Fruit fly (Drosophila melanogaster) whole organism, pupa: ENCODE results near the gene CG9515.

Experiments
- CG10348 ChIP-seq: fragments of 200-800 bp; sonication (Bioruptor generic); IDR thresholded peaks from 2 replicates; pipeline ENCODE4 v1.3.6; 2022; ENCODE audit warnings: missing biosample characterization, missing genetic modification characterization
- CG12605 ChIP-seq: fragments of 200-800 bp; sonication (Bioruptor generic); IDR thresholded peaks from 2 replicates; pipeline ENCODE4 v1.3.6; 2022; ENCODE audit warnings: missing biosample characterization, missing genetic modification characterization
- CG13204 ChIP-seq: fragments of 200-800 bp; sonication (Bioruptor generic); optimal IDR thresholded peaks from 2 replicates; lab custom pipeline; 2018; ENCODE audit warnings: missing biosample characterization, mild to moderate bottlenecking, missing genetic modification characterization, moderate library complexity
- CG14655 ChIP-seq: fragments of 200-800 bp; sonication (Bioruptor generic); optimal IDR thresholded peaks from 3 replicates; lab custom pipeline; 2017; ENCODE audit warnings: mild to moderate bottlenecking, missing biosample characterization, missing genetic modification reagents, missing genetic modification characterization
- CG15710 ChIP-seq: fragments of 200-800 bp; sonication (Bioruptor generic); optimal IDR thresholded peaks from 2 replicates; lab custom pipeline; 2018; ENCODE audit warnings: missing biosample characterization, mild to moderate bottlenecking, missing genetic modification characterization, moderate library complexity
- CG17806 ChIP-seq: fragments of 200-800 bp; sonication (Bioruptor generic); optimal IDR thresholded peaks from 2 replicates; lab custom pipeline; 2018; ENCODE audit warnings: missing biosample characterization, mild to moderate bottlenecking, missing genetic modification characterization, moderate library complexity
- CG32121 ChIP-seq: fragments of 200-800 bp; sonication (Bioruptor generic); IDR thresholded peaks from 2 replicates; pipeline ENCODE4 v1.3.6; 2022; ENCODE audit warnings: missing biosample characterization, missing genetic modification characterization
- CG34367 ChIP-seq: fragments of 200-800 bp; sonication (Bioruptor generic); optimal IDR thresholded peaks from 2 replicates; lab custom pipeline; 2018; ENCODE audit warnings: missing biosample characterization, mild to moderate bottlenecking, missing genetic modification characterization
- CG4496 ChIP-seq: fragments of 200-800 bp; sonication (Bioruptor generic); IDR thresholded peaks from 3 replicates; pipeline ENCODE4 v1.3.6; 2022; ENCODE audit warnings: missing biosample characterization, missing genetic modification characterization
- CG8159 ChIP-seq: fragments of 200-800 bp; sonication (Bioruptor generic); optimal IDR thresholded peaks from 3 replicates; lab custom pipeline; 2018; ENCODE audit warnings: missing biosample characterization, mild to moderate bottlenecking, missing genetic modification characterization, moderate library complexity
- CG8301 ChIP-seq: fragments of 200-800 bp; sonication (Bioruptor generic); optimal IDR thresholded peaks from 2 replicates; lab custom pipeline; 2018; ENCODE audit warnings: missing biosample characterization, mild to moderate bottlenecking, missing genetic modification characterization
- CG9948 ChIP-seq: fragments of 200-800 bp; sonication (Bioruptor generic); optimal IDR thresholded peaks from 2 replicates; lab custom pipeline; 2018; ENCODE audit warnings: missing biosample characterization, mild to moderate bottlenecking, missing genetic modification characterization, moderate library complexity
- D1 ChIP-seq: fragments of 200-800 bp; sonication (Bioruptor generic); optimal IDR thresholded peaks from 2 replicates; lab custom pipeline; 2018; ENCODE audit warnings: missing biosample characterization, mild to moderate bottlenecking, missing genetic modification characterization, moderate library complexity
- EcR ChIP-seq: fragments of 200-800 bp; sonication (Bioruptor generic); optimal IDR thresholded peaks from 3 replicates; lab custom pipeline; 2019; ENCODE audit warnings: missing biosample characterization, missing genetic modification characterization, mild to moderate bottlenecking, moderate library complexity, missing genetic modification reagents
- Ets98B ChIP-seq: fragments of 200-800 bp; sonication (Bioruptor generic); IDR thresholded peaks from 2 replicates; pipeline ENCODE4 v1.3.6; 2022; ENCODE audit warnings: missing biosample characterization, missing genetic modification characterization
- Pif1A ChIP-seq: fragments of 200-800 bp; sonication (Bioruptor generic); optimal IDR thresholded peaks from 3 replicates; lab custom pipeline; 2016; ENCODE audit warnings: missing biosample characterization, missing genetic modification characterization
- Pif1B ChIP-seq: fragments of 200-800 bp; sonication (Bioruptor generic); optimal IDR thresholded peaks from 3 replicates; lab custom pipeline; 2016; ENCODE audit warnings: missing biosample characterization, missing genetic modification characterization
- Snoo ChIP-seq: fragments of 200-800 bp; sonication (Bioruptor generic); optimal IDR thresholded peaks from 3 replicates; lab custom pipeline; 2017; ENCODE audit warnings: missing biosample characterization, mild to moderate bottlenecking, missing genetic modification characterization, inconsistent platforms
- fd96Ca ChIP-seq: fragments of 200-800 bp; sonication (Bioruptor generic); IDR thresholded peaks from 3 replicates; pipeline ENCODE4 v1.3.6; 2022; ENCODE audit warnings: missing biosample characterization, missing genetic modification characterization
- gl ChIP-seq: fragments of 200-800 bp; sonication (Bioruptor generic); optimal IDR thresholded peaks from 2 replicates; lab custom pipeline; 2018; ENCODE audit warnings: missing biosample characterization, mild to moderate bottlenecking, missing genetic modification characterization
- rn ChIP-seq: fragments of 200-800 bp; sonication (Bioruptor generic); IDR thresholded peaks from 2 replicates; pipeline ENCODE4 v1.3.6; 2022; ENCODE audit warnings: missing biosample characterization, missing genetic modification characterization

Gene CG9515

DNA sequence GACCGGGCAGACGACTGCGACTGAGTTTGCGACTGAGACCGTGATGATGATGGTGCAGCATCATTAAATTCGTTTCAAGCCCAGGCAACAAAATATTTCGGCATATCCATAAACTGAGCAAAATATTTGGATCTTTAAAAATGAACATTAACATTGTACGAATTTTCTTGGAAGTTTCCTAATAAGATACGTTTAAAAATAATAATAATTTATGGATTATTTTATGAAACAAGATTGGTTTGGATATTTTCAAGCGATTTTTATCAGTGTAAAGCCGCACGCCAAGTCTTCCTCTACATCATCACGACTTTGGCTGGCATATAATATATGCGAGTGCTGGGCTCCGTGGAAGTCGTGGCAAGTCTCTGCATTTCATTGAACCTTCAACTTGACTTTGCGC lies 22.8 kb downstream of the CG9515 start:
- TF ChIP-seq CG32121 (GFP tag; lab: Robert Waterston, UW) (peak; percentile 62; the same call in 1 of the 2 replicates), CG4496 (GFP tag; lab: Robert Waterston, UW) (peak; percentile 75), CG13204 (peak; percentile 33), CG34367 (tag; lab: Kevin White, UChicago) (peak; percentile 78), CG9948 (tag; lab: Kevin White, UChicago) (peak; percentile 83), Pif1B (GFP tag; lab: Kevin White, UChicago) (peak; percentile 84), CG12605 (peak; percentile 60), D1 (tag; lab: Kevin White, UChicago) (peak; percentile 41), Pif1A (peak; percentile 33), Ets98B (GFP tag; lab: Robert Waterston, UW) (peak; percentile 68), CG14655 (peak; percentile 75), CG15710 (tag; lab: Kevin White, UChicago) (peak; percentile 76), CG8301 (tag; lab: Kevin White, UChicago) (peak; percentile 78), CG17806 (tag; lab: Kevin White, UChicago) (peak; percentile 83), gl (peak; percentile 63), EcR (GFP tag; lab: Kevin White, UChicago) (peak; percentile 51), CG8159 (tag; lab: Kevin White, UChicago) (peak; percentile 82), rn (GFP tag; lab: Robert Waterston, UW) (peak; percentile 45; the same call in 1 of the 2 replicates), Snoo (tag; lab: Kevin White, UChicago) (no peak), CG10348 (no peak), fd96Ca (0 out of 3 replicates have a peak, but pooled peaks have one; percentile 34)

- peak; percentile 69 for TF ChIP-seq CG34367 (tag; lab: Kevin White, UChicago)
- TF ChIP-seq D1 (tag; lab: Kevin White, UChicago), result peak; percentile 55
- TF ChIP-seq CG14655, result peak; percentile 81
- TF ChIP-seq EcR (GFP tag; lab: Kevin White, UChicago), result no peak
- TF ChIP-seq CG9948 (tag; lab: Kevin White, UChicago), result peak; percentile 71
- no peak for TF ChIP-seq CG13204
- TF ChIP-seq Pif1B (GFP tag; lab: Kevin White, UChicago), result peak; percentile 61
- peak; percentile 82 for TF ChIP-seq CG8301 (tag; lab: Kevin White, UChicago)
- TF ChIP-seq fd96Ca, result no peak
- peak; percentile 82 for TF ChIP-seq CG8159 (tag; lab: Kevin White, UChicago)
- peak; percentile 21; the same call in 1 of the 2 replicates for TF ChIP-seq CG32121 (GFP tag; lab: Robert Waterston, UW)
- TF ChIP-seq CG15710 (tag; lab: Kevin White, UChicago), result peak; percentile 69
- no peak for TF ChIP-seq CG4496 (GFP tag; lab: Robert Waterston, UW)
- TF ChIP-seq gl, result peak; percentile 24
- TF ChIP-seq CG10348, result no peak
- TF ChIP-seq Pif1A, result peak; percentile 18
- TF ChIP-seq CG12605, result no peak
- TF ChIP-seq Ets98B (GFP tag; lab: Robert Waterston, UW), result peak; percentile 25; the same call in 1 of the 2 replicates
- TF ChIP-seq Snoo (tag; lab: Kevin White, UChicago), result no peak
- no peak for TF ChIP-seq rn (GFP tag; lab: Robert Waterston, UW)
- peak; percentile 74 for TF ChIP-seq CG17806 (tag; lab: Kevin White, UChicago)
These were observed 23.4 kb downstream of the CG9515 start for dm6 chr2L:8919638-8920037.

DNA sequence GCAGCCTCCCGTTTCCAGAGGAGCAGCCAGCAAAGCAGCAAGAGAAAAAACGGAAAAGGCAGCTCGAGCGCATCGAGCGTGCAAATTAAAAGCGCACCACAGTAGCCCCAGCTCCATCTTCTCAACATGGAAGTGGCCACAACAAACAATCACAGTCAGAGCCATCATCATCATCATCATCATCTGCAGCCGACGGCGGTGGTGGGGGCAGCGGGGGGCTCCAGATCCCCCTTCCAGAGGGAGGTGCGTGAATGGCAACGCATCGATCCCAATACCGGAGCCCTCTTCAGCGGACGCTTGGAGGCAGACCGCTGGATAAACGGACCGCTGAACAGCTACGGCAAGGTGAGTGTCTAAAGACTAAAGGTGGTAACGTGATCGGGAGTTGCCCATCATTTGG lies 27.3 kb downstream of the CG9515 start:
- TF ChIP-seq CG17806 (tag; lab: Kevin White, UChicago), result no peak
- peak; percentile 87 for TF ChIP-seq CG13204

DNA sequence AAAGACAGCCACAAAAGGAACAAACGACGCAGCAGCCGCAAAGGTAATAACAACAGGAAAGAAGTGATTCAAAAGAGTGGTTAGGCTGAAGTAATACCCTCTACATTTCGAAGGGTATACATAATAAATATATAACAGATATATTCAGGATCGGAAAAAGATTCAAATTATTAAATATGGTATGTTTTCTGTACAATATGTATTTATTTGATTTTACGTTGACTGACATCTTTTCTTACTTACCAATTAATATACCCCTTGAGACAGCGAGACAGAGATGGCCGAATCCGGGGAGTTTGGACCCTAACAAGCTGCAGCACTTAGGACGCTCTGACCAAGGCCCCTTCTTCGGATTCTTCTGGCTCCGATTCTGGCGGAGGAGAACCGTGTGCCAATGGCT lies 36.8 kb downstream of the CG9515 start:
- no peak for TF ChIP-seq D1 (tag; lab: Kevin White, UChicago)
- TF ChIP-seq Ets98B (GFP tag; lab: Robert Waterston, UW), result no peak
- TF ChIP-seq CG15710 (tag; lab: Kevin White, UChicago), result peak; percentile 23
- no peak for TF ChIP-seq fd96Ca
- TF ChIP-seq CG8159 (tag; lab: Kevin White, UChicago), result peak; percentile 54
- peak; percentile 58 for TF ChIP-seq CG9948 (tag; lab: Kevin White, UChicago)
- TF ChIP-seq Pif1B (GFP tag; lab: Kevin White, UChicago), result no peak
- TF ChIP-seq CG34367 (tag; lab: Kevin White, UChicago), result peak; percentile 26
- peak; percentile 35 for TF ChIP-seq CG14655
- TF ChIP-seq CG17806 (tag; lab: Kevin White, UChicago), result peak; percentile 49
- TF ChIP-seq Snoo (tag; lab: Kevin White, UChicago), result peak; percentile 2

DNA sequence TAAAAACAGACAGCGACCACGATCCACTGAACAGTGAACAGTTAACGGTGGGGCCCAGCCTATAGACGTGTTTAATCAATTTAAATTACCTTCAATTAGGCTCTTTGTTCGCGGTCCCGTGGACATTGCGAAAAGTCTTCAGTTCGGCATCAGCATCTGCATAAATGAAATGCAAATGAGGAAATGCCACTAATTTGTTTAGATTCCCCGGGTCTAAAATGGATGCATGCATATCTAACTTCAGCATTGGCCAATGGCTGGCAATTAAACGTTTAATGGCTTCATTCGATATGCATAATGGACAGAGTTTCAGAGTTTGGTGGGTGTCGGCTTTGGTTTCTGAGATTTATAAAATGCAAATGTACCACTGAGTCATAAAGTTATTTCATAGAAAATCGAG lies 41.2 kb downstream of the CG9515 start:
- TF ChIP-seq Pif1A, result no peak
- no peak for TF ChIP-seq CG32121 (GFP tag; lab: Robert Waterston, UW)
- TF ChIP-seq rn (GFP tag; lab: Robert Waterston, UW), result no peak
- TF ChIP-seq CG8159 (tag; lab: Kevin White, UChicago), result no peak
- no peak for TF ChIP-seq fd96Ca
- no peak for TF ChIP-seq CG14655
- no peak for TF ChIP-seq Pif1B (GFP tag; lab: Kevin White, UChicago)
- no peak for TF ChIP-seq CG12605
- TF ChIP-seq Snoo (tag; lab: Kevin White, UChicago), result no peak
- no peak for TF ChIP-seq CG34367 (tag; lab: Kevin White, UChicago)
- TF ChIP-seq D1 (tag; lab: Kevin White, UChicago), result no peak
- no peak for TF ChIP-seq EcR (GFP tag; lab: Kevin White, UChicago)
- TF ChIP-seq CG17806 (tag; lab: Kevin White, UChicago), result no peak
- TF ChIP-seq gl, result no peak
- TF ChIP-seq Ets98B (GFP tag; lab: Robert Waterston, UW), result no peak
- no peak for TF ChIP-seq CG10348
- TF ChIP-seq CG8301 (tag; lab: Kevin White, UChicago), result no peak
- TF ChIP-seq CG4496 (GFP tag; lab: Robert Waterston, UW), result no peak
